Fruit fly (Drosophila melanogaster) whole organism, embryonic: ENCODE measurements around the gene Hr4.

ENCODE experiments used
- Abd-B ChIP-seq: fragments of 200-800 bp; sonication (Bioruptor generic); optimal IDR thresholded peaks from 2 replicates; lab custom pipeline; 2018; ENCODE audit warnings: missing biosample characterization, mild to moderate bottlenecking, missing genetic modification characterization, moderate library complexity
- CG1024 ChIP-seq: fragments of 200-800 bp; sonication (Bioruptor generic); IDR thresholded peaks from 2 replicates; pipeline ENCODE4 v1.3.6; 2022; ENCODE audit warnings: missing biosample characterization, missing genetic modification characterization
- CG10959 ChIP-seq: fragments of 200-800 bp; sonication (Bioruptor generic); IDR thresholded peaks from 2 replicates; pipeline ENCODE4 v1.3.6; 2022; ENCODE audit warnings: missing biosample characterization, missing genetic modification characterization
- CG12659 ChIP-seq: fragments of 200-800 bp; sonication (Bioruptor generic); optimal IDR thresholded peaks from 3 replicates; lab custom pipeline; 2017; ENCODE audit warnings: mild to moderate bottlenecking, missing biosample characterization, missing genetic modification reagents, missing genetic modification characterization
- CG13424 ChIP-seq: fragments of 200-800 bp; sonication (Bioruptor generic); optimal IDR thresholded peaks from 2 replicates; lab custom pipeline; 2019; ENCODE audit warnings: missing biosample characterization, mild to moderate bottlenecking, missing genetic modification characterization, moderate library complexity
- CG14667 ChIP-seq: fragments of 200-800 bp; sonication (Bioruptor generic); IDR thresholded peaks from 2 replicates; pipeline ENCODE4 v1.3.6; 2022; ENCODE audit warnings: missing biosample characterization, missing genetic modification characterization
- CG14860 ChIP-seq: fragments of 200-800 bp; sonication (Bioruptor generic); IDR thresholded peaks from 3 replicates; pipeline ENCODE4 v1.3.6; 2022; ENCODE audit warnings: missing biosample characterization, missing genetic modification characterization; ENCODE audit not compliant: partially characterized antibody
- CG1603 ChIP-seq: fragments of 200-800 bp; sonication (Bioruptor generic); optimal IDR thresholded peaks from 2 replicates; lab custom pipeline; 2019; ENCODE audit warnings: missing biosample characterization, mild to moderate bottlenecking, missing genetic modification characterization, moderate library complexity
- CG16779 ChIP-seq: fragments of 200-800 bp; sonication (Bioruptor generic); IDR thresholded peaks from 2 replicates; pipeline ENCODE4 v1.3.6; 2022; ENCODE audit warnings: missing biosample characterization, missing genetic modification characterization
- CG2116 ChIP-seq: fragments of 200-800 bp; sonication (Bioruptor generic); optimal IDR thresholded peaks from 3 replicates; lab custom pipeline; 2018; ENCODE audit warnings: missing biosample characterization, mild to moderate bottlenecking, missing genetic modification characterization
- CG30403 ChIP-seq: fragments of 200-800 bp; sonication (Bioruptor generic); optimal IDR thresholded peaks from 3 replicates; lab custom pipeline; 2016; ENCODE audit warnings: missing biosample characterization, missing genetic modification characterization
- CG34422 ChIP-seq: fragments of 200-800 bp; sonication (Bioruptor generic); IDR thresholded peaks from 3 replicates; pipeline ENCODE4 v1.3.6; 2022; ENCODE audit warnings: missing biosample characterization, missing genetic modification characterization
- CG3838 ChIP-seq: fragments of 200-800 bp; sonication (Bioruptor generic); optimal IDR thresholded peaks from 3 replicates; lab custom pipeline; 2016; ENCODE audit warnings: missing biosample characterization, missing genetic modification characterization
- CG6254 ChIP-seq: fragments of 200-800 bp; sonication (Bioruptor generic); optimal IDR thresholded peaks from 3 replicates; lab custom pipeline; 2017; ENCODE audit warnings: mild to moderate bottlenecking, missing biosample characterization, missing genetic modification reagents, missing genetic modification characterization
- CG6272 ChIP-seq: fragments of 200-800 bp; sonication (Bioruptor generic); IDR thresholded peaks from 2 replicates; pipeline ENCODE4 v1.3.6; 2022; ENCODE audit warnings: missing biosample characterization, missing genetic modification characterization
- CG8944 ChIP-seq: fragments of 200-800 bp; sonication (Bioruptor generic); optimal IDR thresholded peaks from 3 replicates; lab custom pipeline; 2016; ENCODE audit warnings: missing biosample characterization, missing genetic modification characterization
- CG9609 ChIP-seq: fragments of 200-800 bp; sonication (Bioruptor generic); optimal IDR thresholded peaks from 3 replicates; lab custom pipeline; 2016; ENCODE audit warnings: missing biosample characterization, missing genetic modification characterization
- Dp ChIP-seq: fragments of 200-800 bp; sonication (Bioruptor generic); optimal IDR thresholded peaks from 2 replicates; lab custom pipeline; 2018; ENCODE audit warnings: missing biosample characterization, mild to moderate bottlenecking, missing genetic modification characterization, moderate library complexity
- Fer3 ChIP-seq: fragments of 200-800 bp; sonication (Bioruptor generic); optimal IDR thresholded peaks from 2 replicates; lab custom pipeline; 2018; ENCODE audit warnings: missing biosample characterization, mild to moderate bottlenecking, missing genetic modification characterization, moderate library complexity
- HLHmδ ChIP-seq: fragments of 200-800 bp; sonication (Bioruptor generic); optimal IDR thresholded peaks from 2 replicates; lab custom pipeline; 2018; ENCODE audit warnings: missing biosample characterization, mild to moderate bottlenecking, missing genetic modification characterization, moderate library complexity
- Hand ChIP-seq: fragments of 200-800 bp; sonication (Bioruptor generic); optimal IDR thresholded peaks from 2 replicates; lab custom pipeline; 2017; ENCODE audit warnings: mild to moderate bottlenecking, missing biosample characterization, missing genetic modification reagents, missing genetic modification characterization
- Hmr ChIP-seq: fragments of 200-800 bp; sonication (Bioruptor generic); optimal IDR thresholded peaks from 3 replicates; lab custom pipeline; 2017; ENCODE audit warnings: mild to moderate bottlenecking, missing biosample characterization, missing genetic modification reagents, missing genetic modification characterization
- Jarid2 ChIP-seq: fragments of 200-800 bp; sonication (Bioruptor generic); optimal IDR thresholded peaks from 3 replicates; lab custom pipeline; 2017; ENCODE audit warnings: mild to moderate bottlenecking, missing biosample characterization, missing genetic modification reagents, missing genetic modification characterization
- Kr ChIP-seq: fragments of 200-800 bp; sonication (Bioruptor generic); optimal IDR thresholded peaks from 2 replicates; lab custom pipeline; 2017; ENCODE audit warnings: missing biosample characterization, mild to moderate bottlenecking, missing genetic modification characterization
- MBD-R2 ChIP-seq: fragments of 200-800 bp; sonication (Bioruptor generic); IDR thresholded peaks from 2 replicates; pipeline ENCODE4 v1.3.6; 2022; ENCODE audit warnings: missing biosample characterization, missing genetic modification characterization
- MTF-1 ChIP-seq: fragments of 200-800 bp; sonication (Bioruptor generic); optimal IDR thresholded peaks from 2 replicates; lab custom pipeline; 2018; ENCODE audit warnings: missing biosample characterization, mild to moderate bottlenecking, missing genetic modification characterization, borderline replicate concordance
- Max ChIP-seq: fragments of 200-800 bp; sonication (Bioruptor generic); optimal IDR thresholded peaks from 2 replicates; lab custom pipeline; 2016; ENCODE audit warnings: missing biosample characterization, mild to moderate bottlenecking, missing genetic modification characterization
- Myb ChIP-seq: fragments of 200-800 bp; sonication (Bioruptor generic); optimal IDR thresholded peaks from 2 replicates; lab custom pipeline; 2016; ENCODE audit warnings: missing biosample characterization, missing genetic modification characterization
- NFAT ChIP-seq: fragments of 200-800 bp; sonication (Bioruptor generic); IDR thresholded peaks from 2 replicates; pipeline ENCODE4 v1.3.6; 2022; ENCODE audit warnings: missing biosample characterization, missing genetic modification characterization
- Nf-YC ChIP-seq: fragments of 200-800 bp; optimal IDR thresholded peaks from 3 replicates; lab custom pipeline; 2019; ENCODE audit warnings: missing biosample characterization, mild to moderate bottlenecking, missing genetic modification characterization, moderate library complexity
- Pdp1 ChIP-seq, 2 experiments: fragments of 200-800 bp; sonication (Bioruptor generic); optimal IDR thresholded peaks; 3 replicates each; lab custom pipeline; 2016; ENCODE audit warnings: missing biosample characterization in 2 of 2, missing genetic modification characterization in 2 of 2, mild to moderate bottlenecking in 1 of 2, moderate library complexity in 1 of 2
- Rfx ChIP-seq: fragments of 200-800 bp; sonication (Bioruptor generic); IDR thresholded peaks from 2 replicates; pipeline ENCODE4 v1.3.6; 2022; ENCODE audit warnings: missing biosample characterization, missing genetic modification characterization
- Scr ChIP-seq: fragments of 200-800 bp; sonication (Bioruptor generic); IDR thresholded peaks from 2 replicates; pipeline ENCODE4 v1.3.6; 2022; ENCODE audit warnings: missing biosample characterization, missing genetic modification characterization; ENCODE audit not compliant: partially characterized antibody
- Spps ChIP-seq: fragments of 200-800 bp; sonication (Bioruptor generic); optimal IDR thresholded peaks from 2 replicates; lab custom pipeline; 2018; ENCODE audit warnings: missing biosample characterization, mild to moderate bottlenecking, missing genetic modification characterization
- abd-A ChIP-seq: fragments of 200-800 bp; sonication (Bioruptor generic); optimal IDR thresholded peaks from 3 replicates; lab custom pipeline; 2019; ENCODE audit warnings: missing biosample characterization, mild to moderate bottlenecking, missing genetic modification characterization, moderate library complexity
- ase ChIP-seq: fragments of 200-800 bp; sonication (Bioruptor generic); IDR thresholded peaks from 3 replicates; pipeline ENCODE4 v1.3.6; 2022; ENCODE audit warnings: missing biosample characterization, missing genetic modification characterization
- dysf ChIP-seq: fragments of 200-800 bp; sonication (Bioruptor generic); IDR thresholded peaks from 3 replicates; pipeline ENCODE4 v1.3.6; 2022; ENCODE audit warnings: missing biosample characterization, missing genetic modification characterization
- gro ChIP-seq: fragments of 200-800 bp; sonication (Bioruptor generic); optimal IDR thresholded peaks from 2 replicates; lab custom pipeline; 2016; ENCODE audit warnings: missing biosample characterization, missing genetic modification characterization
- gt ChIP-seq: fragments of 200-800 bp; sonication (Bioruptor generic); IDR thresholded peaks from 2 replicates; pipeline ENCODE4 v1.3.6; 2022; ENCODE audit warnings: missing biosample characterization, missing genetic modification characterization
- hkb ChIP-seq, 2 experiments: fragments of 200-800 bp in 1 of 2; fragments of >200 bp in 1 of 2; sonication (Bioruptor generic) in 1 of 2; IDR thresholded peaks in 1 of 2; optimal IDR thresholded peaks in 1 of 2; 2 replicates each; pipeline versions ENCODE4 v1.3.6 to Lab custom; 2017 to 2022; ENCODE audit warnings: missing biosample characterization in 1 of 2, missing genetic modification characterization in 1 of 2
- kay ChIP-seq: fragments of 200-800 bp; sonication (Bioruptor generic); optimal IDR thresholded peaks from 2 replicates; lab custom pipeline; 2016; ENCODE audit warnings: missing biosample characterization, missing genetic modification characterization
- ken ChIP-seq: fragments of 200-800 bp; sonication (Bioruptor generic); IDR thresholded peaks from 3 replicates; pipeline ENCODE4 v1.3.6; 2022; ENCODE audit warnings: missing biosample characterization, missing genetic modification characterization
- lilli ChIP-seq: fragments of 200-800 bp; sonication (Bioruptor generic); optimal IDR thresholded peaks from 3 replicates; lab custom pipeline; 2016; ENCODE audit warnings: missing biosample characterization, missing genetic modification characterization
- mirr ChIP-seq: fragments of 200-800 bp; sonication (Bioruptor generic); optimal IDR thresholded peaks from 3 replicates; lab custom pipeline; 2018; ENCODE audit warnings: missing biosample characterization, mild to moderate bottlenecking, missing genetic modification characterization
- org-1 ChIP-seq: fragments of 200-800 bp; sonication (Bioruptor generic); optimal IDR thresholded peaks from 2 replicates; lab custom pipeline; 2017; ENCODE audit warnings: missing biosample characterization, missing genetic modification characterization
- phol ChIP-seq: fragments of 200-800 bp; sonication (Bioruptor generic); optimal IDR thresholded peaks from 3 replicates; lab custom pipeline; 2018; ENCODE audit warnings: missing biosample characterization, mild to moderate bottlenecking, missing genetic modification characterization, moderate library complexity
- pros ChIP-seq: fragments of 200-800 bp; sonication (Bioruptor generic); optimal IDR thresholded peaks from 3 replicates; lab custom pipeline; 2019; ENCODE audit warnings: missing biosample characterization, mild to moderate bottlenecking, missing genetic modification characterization, moderate library complexity
- row ChIP-seq: fragments of 200-800 bp; sonication (Bioruptor generic); IDR thresholded peaks from 3 replicates; pipeline ENCODE4 v1.3.6; 2022; ENCODE audit warnings: missing biosample characterization, missing genetic modification characterization
- tx ChIP-seq: fragments of 200-800 bp; sonication (Bioruptor generic); optimal IDR thresholded peaks from 2 replicates; lab custom pipeline; 2016; ENCODE audit warnings: missing biosample characterization, missing genetic modification characterization

Gene Hr4

dm6 chrX:1952898-1953297 is 11.2 kb downstream of the Hr4 start (continued):
- TF ChIP-seq Dp (GFP tag; lab: Kevin White, UChicago): peak; percentile 4
- TF ChIP-seq CG16779 (GFP tag; lab: Robert Waterston, UW): 0 out of 2 replicates have a peak, but pooled peaks have one; percentile 56
- TF ChIP-seq Jarid2 (GFP tag; lab: Kevin White, UChicago): peak; percentile 47
- TF ChIP-seq CG30403 (GFP tag; lab: Kevin White, UChicago): peak; percentile 76
- TF ChIP-seq CG12659 (GFP tag; lab: Kevin White, UChicago): peak; percentile 22
- TF ChIP-seq MBD-R2 (GFP tag; lab: Robert Waterston, UW): 0 out of 2 replicates have a peak, but pooled peaks have one; percentile 28
- TF ChIP-seq CG8944 (GFP tag; lab: Kevin White, UChicago): peak; percentile 83
- no peak for TF ChIP-seq Max (GFP tag; lab: Kevin White, UChicago)
- no peak for TF ChIP-seq Abd-B (GFP tag; lab: Kevin White, UChicago)
- TF ChIP-seq CG1603 (tag; lab: Kevin White, UChicago): peak; percentile 72
- peak; percentile 37; the same call in 2 of the 3 replicates for TF ChIP-seq row (GFP tag; lab: Robert Waterston, UW)
- peak; percentile 48 for TF ChIP-seq tx (GFP tag; lab: Kevin White, UChicago)
- peak; percentile 22 for TF ChIP-seq kay (GFP tag; lab: Kevin White, UChicago)
- TF ChIP-seq CG3838 (GFP tag; lab: Kevin White, UChicago): no peak
- TF ChIP-seq lilli (GFP tag; lab: Kevin White, UChicago): peak; percentile 64
- peak; percentile 75 for TF ChIP-seq phol
- peak; percentile 66 for TF ChIP-seq Hmr (GFP tag; lab: Kevin White, UChicago)
- TF ChIP-seq CG1024 (GFP tag; lab: Robert Waterston, UW): peak; percentile 47; the same call in 1 of the 2 replicates
- TF ChIP-seq CG6254: no peak
- peak; percentile 77 for TF ChIP-seq CG34422 (GFP tag; lab: Robert Waterston, UW)
- peak; percentile 79 for TF ChIP-seq CG14667 (GFP tag; lab: Robert Waterston, UW)
- TF ChIP-seq Nf-YC: peak; percentile 34
- peak; percentile 73 for TF ChIP-seq Myb (GFP tag; lab: Kevin White, UChicago)
- TF ChIP-seq abd-A (tag; lab: Kevin White, UChicago): peak; percentile 28
- no peak for TF ChIP-seq org-1 (GFP tag; lab: Kevin White, UChicago)
- peak; percentile 97 for TF ChIP-seq hkb (optimal IDR thresholded peaks at IDR 0.05; lab: Kevin White, UChicago)
- TF ChIP-seq hkb (GFP tag; IDR thresholded peaks at IDR 0.05; lab: Robert Waterston, UW): no peak
- peak; percentile 93 for TF ChIP-seq NFAT (GFP tag; lab: Robert Waterston, UW)
- peak; percentile 71; the same call in 2 of the 3 replicates for TF ChIP-seq ase (GFP tag; lab: Robert Waterston, UW)
- no peak for TF ChIP-seq Kr (GFP tag; lab: Kevin White, UChicago)
- TF ChIP-seq HLHmδ: peak; percentile 15
- TF ChIP-seq CG2116 (GFP tag; lab: Kevin White, UChicago): peak; percentile 57
- TF ChIP-seq gro (GFP tag; lab: Kevin White, UChicago): peak; percentile 6
- peak; percentile 86 for TF ChIP-seq ken (GFP tag; lab: Robert Waterston, UW)
- TF ChIP-seq mirr (GFP tag; lab: Kevin White, UChicago): peak; percentile 27
- peak; percentile 43 for TF ChIP-seq MTF-1 (GFP tag; lab: Kevin White, UChicago)
- no peak for TF ChIP-seq Spps (tag; lab: Kevin White, UChicago)
- peak; percentile 78 for TF ChIP-seq dysf (GFP tag; lab: Robert Waterston, UW)
- TF ChIP-seq Rfx (GFP tag; lab: Robert Waterston, UW): peak; percentile 93
- peak; percentile 83 for TF ChIP-seq CG10959 (GFP tag; lab: Robert Waterston, UW)
- TF ChIP-seq CG6272 (GFP tag; lab: Robert Waterston, UW): peak; percentile 73
- peak; percentile 38 for TF ChIP-seq CG13424 (tag; lab: Kevin White, UChicago)
- TF ChIP-seq Pdp1 (GFP tag; optimal IDR thresholded peaks at IDR 0.05; lab: Kevin White, UChicago): peak; percentile 73 to 74
- no peak for TF ChIP-seq Hand (GFP tag; lab: Kevin White, UChicago)
- TF ChIP-seq CG9609 (GFP tag; lab: Kevin White, UChicago): peak; percentile 78
- TF ChIP-seq Fer3: peak; percentile 39
- TF ChIP-seq gt (GFP tag; lab: Robert Waterston, UW): peak; percentile 39; the same call in 1 of the 2 replicates
- peak; percentile 18; the same call in 1 of the 2 replicates for TF ChIP-seq Scr (GFP tag; lab: Robert Waterston, UW)
- TF ChIP-seq pros (GFP tag; lab: Kevin White, UChicago): no peak
- no peak for TF ChIP-seq CG14860
